Fruit fly (Drosophila melanogaster) whole organism, embryonic: ENCODE data around the gene CG31883.

Experiments used
- Aef1 ChIP-seq: fragments of 200-800 bp; sonication (Bioruptor generic); IDR thresholded peaks from 3 replicates; pipeline ENCODE4 v1.3.6; 2022; ENCODE audit warnings: missing biosample characterization, missing genetic modification characterization
- CG10565 ChIP-seq: fragments of 200-800 bp; sonication (Bioruptor generic); optimal IDR thresholded peaks from 3 replicates; lab custom pipeline; 2016; ENCODE audit warnings: missing biosample characterization, mild to moderate bottlenecking, missing genetic modification characterization
- CG14014 ChIP-seq: fragments of 200-800 bp; sonication (Bioruptor generic); IDR thresholded peaks from 2 replicates; pipeline ENCODE4 v1.3.6; 2022; ENCODE audit warnings: missing biosample characterization, missing genetic modification characterization
- CG14667 ChIP-seq: fragments of 200-800 bp; sonication (Bioruptor generic); IDR thresholded peaks from 2 replicates; pipeline ENCODE4 v1.3.6; 2022; ENCODE audit warnings: missing biosample characterization, missing genetic modification characterization
- CG16863 ChIP-seq: fragments of 200-800 bp; sonication (Bioruptor generic); optimal IDR thresholded peaks from 3 replicates; lab custom pipeline; 2016; ENCODE audit warnings: missing biosample characterization, missing genetic modification characterization
- CG17328 ChIP-seq: fragments of 200-800 bp; sonication (Bioruptor generic); IDR thresholded peaks from 2 replicates; pipeline ENCODE4 v1.3.6; 2022; ENCODE audit warnings: missing biosample characterization, missing genetic modification characterization
- CG17359 ChIP-seq: fragments of 200-800 bp; sonication (Bioruptor generic); optimal IDR thresholded peaks from 3 replicates; lab custom pipeline; 2018; ENCODE audit warnings: missing biosample characterization, mild to moderate bottlenecking, missing genetic modification characterization, moderate library complexity
- CG17361 ChIP-seq: fragments of 200-800 bp; sonication (Bioruptor generic); IDR thresholded peaks from 3 replicates; pipeline ENCODE4 v1.3.6; 2022; ENCODE audit warnings: missing biosample characterization, missing genetic modification characterization
- CG17385 ChIP-seq: fragments of 200-800 bp; sonication (Bioruptor generic); optimal IDR thresholded peaks from 3 replicates; lab custom pipeline; 2018; ENCODE audit warnings: missing biosample characterization, mild to moderate bottlenecking, missing genetic modification characterization
- CG18764 ChIP-seq: fragments of 200-800 bp; sonication (Bioruptor generic); optimal IDR thresholded peaks from 3 replicates; lab custom pipeline; 2016; ENCODE audit warnings: missing biosample characterization, missing genetic modification characterization
- CG2202 ChIP-seq: fragments of 200-800 bp; sonication (Bioruptor generic); optimal IDR thresholded peaks from 2 replicates; lab custom pipeline; 2018; ENCODE audit warnings: missing biosample characterization, mild to moderate bottlenecking, missing genetic modification characterization
- CG2712 ChIP-seq: fragments of 200-800 bp; optimal IDR thresholded peaks from 3 replicates; lab custom pipeline; 2019; ENCODE audit warnings: missing biosample characterization, mild to moderate bottlenecking, missing genetic modification characterization, moderate library complexity
- CG31441 ChIP-seq: fragments of 200-800 bp; sonication (Bioruptor generic); IDR thresholded peaks from 2 replicates; pipeline ENCODE4 v1.3.6; 2022; ENCODE audit warnings: missing biosample characterization, missing genetic modification characterization
- CG34422 ChIP-seq: fragments of 200-800 bp; sonication (Bioruptor generic); IDR thresholded peaks from 3 replicates; pipeline ENCODE4 v1.3.6; 2022; ENCODE audit warnings: missing biosample characterization, missing genetic modification characterization
- CG4328 ChIP-seq: fragments of 200-800 bp; sonication (Bioruptor generic); optimal IDR thresholded peaks from 3 replicates; lab custom pipeline; 2017; ENCODE audit warnings: missing biosample characterization, missing genetic modification reagents, missing genetic modification characterization
- CG4404 ChIP-seq: fragments of 200-800 bp; sonication (Bioruptor generic); IDR thresholded peaks from 2 replicates; pipeline ENCODE4 v1.3.6; 2022; ENCODE audit warnings: missing biosample characterization, missing genetic modification characterization
- CG4424 ChIP-seq: fragments of 200-800 bp; sonication (Bioruptor generic); optimal IDR thresholded peaks from 3 replicates; lab custom pipeline; 2016; ENCODE audit warnings: missing biosample characterization, missing genetic modification characterization
- CG6175 ChIP-seq: fragments of 200-800 bp; sonication (Bioruptor generic); IDR thresholded peaks from 3 replicates; pipeline ENCODE4 v1.3.6; 2022; ENCODE audit warnings: missing biosample characterization, missing genetic modification characterization
- CG6813 ChIP-seq: fragments of 200-800 bp; sonication (Bioruptor generic); optimal IDR thresholded peaks from 2 replicates; lab custom pipeline; 2017; ENCODE audit warnings: missing biosample characterization, missing genetic modification characterization, mild to moderate bottlenecking, moderate library complexity, missing genetic modification reagents
- CG7928 ChIP-seq: fragments of 200-800 bp; sonication (Bioruptor generic); optimal IDR thresholded peaks from 2 replicates; lab custom pipeline; 2017; ENCODE audit warnings: missing biosample characterization, mild to moderate bottlenecking, missing genetic modification characterization
- CG8281 ChIP-seq: fragments of 200-800 bp; sonication (Bioruptor generic); optimal IDR thresholded peaks from 2 replicates; lab custom pipeline; 2018; ENCODE audit warnings: missing biosample characterization, mild to moderate bottlenecking, missing genetic modification characterization, moderate library complexity
- CG8478 ChIP-seq: fragments of >200 bp; optimal IDR thresholded peaks from 2 replicates; lab custom pipeline; 2018
- CG8765 ChIP-seq: fragments of 200-800 bp; sonication (Bioruptor generic); IDR thresholded peaks from 2 replicates; pipeline ENCODE4 v1.3.6; 2022; ENCODE audit warnings: missing biosample characterization, missing genetic modification characterization
- Dip2 ChIP-seq: fragments of 200-800 bp; sonication (Bioruptor generic); IDR thresholded peaks from 2 replicates; pipeline ENCODE4 v1.3.6; 2022; ENCODE audit warnings: missing biosample characterization, missing genetic modification characterization
- GATAe ChIP-seq: fragments of 200-800 bp; sonication (Bioruptor generic); conservative IDR thresholded peaks from 2 replicates; pipeline ENCODE4 v1.3.6; 2022; ENCODE audit warnings: missing biosample characterization, missing genetic modification characterization
- Jarid2 ChIP-seq: fragments of 200-800 bp; sonication (Bioruptor generic); optimal IDR thresholded peaks from 3 replicates; lab custom pipeline; 2017; ENCODE audit warnings: mild to moderate bottlenecking, missing biosample characterization, missing genetic modification reagents, missing genetic modification characterization
- Max ChIP-seq: fragments of 200-800 bp; sonication (Bioruptor generic); optimal IDR thresholded peaks from 2 replicates; lab custom pipeline; 2016; ENCODE audit warnings: missing biosample characterization, mild to moderate bottlenecking, missing genetic modification characterization
- NC2β ChIP-seq: fragments of 200-800 bp; sonication (Bioruptor generic); optimal IDR thresholded peaks from 2 replicates; lab custom pipeline; 2016; ENCODE audit warnings: missing biosample characterization, missing genetic modification characterization
- Pdp1 ChIP-seq, 2 experiments: fragments of 200-800 bp; sonication (Bioruptor generic); optimal IDR thresholded peaks; 3 replicates each; lab custom pipeline; 2016; ENCODE audit warnings: missing biosample characterization in 2 of 2, missing genetic modification characterization in 2 of 2, mild to moderate bottlenecking in 1 of 2, moderate library complexity in 1 of 2
- Sin3A ChIP-seq: fragments of >200 bp; optimal IDR thresholded peaks from 2 replicates; lab custom pipeline; 2018
- bowl ChIP-seq: fragments of 200-800 bp; sonication (Bioruptor generic); IDR thresholded peaks from 2 replicates; pipeline ENCODE4 v1.3.6; 2022; ENCODE audit warnings: missing biosample characterization, missing genetic modification characterization
- bsh ChIP-seq, 2 experiments: fragments of 200-800 bp; sonication (Bioruptor generic); optimal IDR thresholded peaks; 2 replicates each; lab custom pipeline; 2017 to 2018; ENCODE audit warnings: mild to moderate bottlenecking in 2 of 2, missing biosample characterization in 2 of 2, missing genetic modification characterization in 2 of 2, moderate library complexity in 1 of 2
- chif ChIP-seq, 2 experiments: fragments of 200-800 bp; sonication (Bioruptor generic); optimal IDR thresholded peaks; 3 replicates each; lab custom pipeline; 2016; ENCODE audit warnings: missing biosample characterization in 2 of 2, missing genetic modification characterization in 2 of 2
- chm ChIP-seq: fragments of 200-800 bp; sonication (Bioruptor generic); IDR thresholded peaks from 2 replicates; pipeline ENCODE4 v1.3.6; 2022; ENCODE audit warnings: missing biosample characterization, missing genetic modification characterization
- crol ChIP-seq: fragments of 200-800 bp; sonication (Bioruptor generic); IDR thresholded peaks from 2 replicates; pipeline ENCODE4 v1.3.6; 2022; ENCODE audit warnings: missing biosample characterization, missing genetic modification characterization
- dpn ChIP-seq, 2 experiments: fragments of 200-800 bp; sonication (Bioruptor generic); optimal IDR thresholded peaks; 3 replicates each; lab custom pipeline; 2016; ENCODE audit warnings: missing biosample characterization in 2 of 2, missing genetic modification characterization in 2 of 2
- esg ChIP-seq: fragments of 200-800 bp; sonication (Bioruptor generic); conservative IDR thresholded peaks from 2 replicates; pipeline ENCODE4 v1.3.6; 2022; ENCODE audit warnings: missing biosample characterization, missing genetic modification characterization
- fd64A ChIP-seq: fragments of 200-800 bp; sonication (Bioruptor generic); optimal IDR thresholded peaks from 3 replicates; lab custom pipeline; 2018; ENCODE audit warnings: missing biosample characterization, mild to moderate bottlenecking, missing genetic modification characterization
- her ChIP-seq: fragments of 200-800 bp; sonication (Bioruptor generic); optimal IDR thresholded peaks from 2 replicates; lab custom pipeline; 2016; ENCODE audit warnings: missing biosample characterization, missing genetic modification characterization
- jigr1 ChIP-seq: fragments of 200-800 bp; sonication (Bioruptor generic); IDR thresholded peaks from 3 replicates; pipeline ENCODE4 v1.3.6; 2022; ENCODE audit warnings: missing biosample characterization, missing genetic modification characterization
- jing ChIP-seq: fragments of 200-800 bp; sonication (Bioruptor generic); optimal IDR thresholded peaks from 2 replicates; lab custom pipeline; 2018; ENCODE audit warnings: missing biosample characterization, mild to moderate bottlenecking, missing genetic modification characterization
- nmo ChIP-seq: fragments of 200-800 bp; sonication (Bioruptor generic); optimal IDR thresholded peaks from 2 replicates; lab custom pipeline; 2018; ENCODE audit warnings: missing biosample characterization, mild to moderate bottlenecking, missing genetic modification characterization, moderate library complexity
- pan ChIP-seq, 4 experiments: fragments of >200 bp in 3 of 4; fragments of 200-800 bp in 1 of 4; sonication (Bioruptor generic) in 1 of 4; optimal IDR thresholded peaks in 3 of 4; IDR thresholded peaks in 1 of 4; 2 replicates each; pipeline versions ENCODE4 v1.3.6 to Lab custom; 2017 to 2022; ENCODE audit warnings: missing biosample characterization in 2 of 4, missing genetic modification characterization in 2 of 4, mixed read lengths in 1 of 4
- pita ChIP-seq: fragments of 200-800 bp; sonication (Bioruptor generic); optimal IDR thresholded peaks from 2 replicates; lab custom pipeline; 2017; ENCODE audit warnings: missing biosample characterization, mild to moderate bottlenecking, missing genetic modification characterization
- psq ChIP-seq: fragments of 200-800 bp; sonication (Bioruptor generic); optimal IDR thresholded peaks from 2 replicates; lab custom pipeline; 2017; ENCODE audit warnings: missing biosample characterization, missing genetic modification characterization
- pzg ChIP-seq: fragments of 200-800 bp; sonication (Bioruptor generic); optimal IDR thresholded peaks from 3 replicates; lab custom pipeline; 2018; ENCODE audit warnings: missing biosample characterization, mild to moderate bottlenecking, missing genetic modification characterization, moderate library complexity
- tll ChIP-seq, 2 experiments: fragments of 200-800 bp in 1 of 2; fragments of >200 bp in 1 of 2; sonication (Bioruptor generic) in 1 of 2; optimal IDR thresholded peaks; 2 replicates each; lab custom pipeline; 2017 to 2019; ENCODE audit warnings: missing biosample characterization in 2 of 2, missing genetic modification characterization in 2 of 2, mild to moderate bottlenecking in 1 of 2, moderate library complexity in 1 of 2
- trh ChIP-seq: fragments of 200-800 bp; sonication (Bioruptor generic); optimal IDR thresholded peaks from 2 replicates; lab custom pipeline; 2016; ENCODE audit warnings: missing biosample characterization, missing genetic modification characterization
- yki ChIP-seq: fragments of >200 bp; optimal IDR thresholded peaks from 3 replicates; lab custom pipeline; 2018

Gene CG31883

dm6 chr2L:9569588-9570434 lies 41.5 kb downstream of the CG31883 start (continued):
- TF ChIP-seq jing (GFP tag; lab: Kevin White, UChicago) (peak; percentile 81), CG7928 (GFP tag; lab: Kevin White, UChicago) (peak; percentile 77), CG18764 (GFP tag; lab: Kevin White, UChicago) (peak; percentile 92), CG10565 (GFP tag; lab: Kevin White, UChicago) (peak; percentile 72), psq (peak; percentile 89), CG16863 (peak; percentile 83), CG34422 (GFP tag; lab: Robert Waterston, UW) (peak; percentile 91), Sin3A (lab: Kevin White, UChicago) (no peak), GATAe (GFP tag; lab: Robert Waterston, UW) (peak; percentile 48; the same call in 1 of the 2 replicates), Pdp1 (GFP tag; optimal IDR thresholded peaks at IDR 0.05; lab: Kevin White, UChicago) (peak; percentile 77 to 87), CG6175 (peak; percentile 65; the same call in 2 of the 3 replicates), CG8765 (GFP tag; lab: Robert Waterston, UW) (peak; percentile 76), CG14667 (peak; percentile 68), CG17328 (GFP tag; lab: Robert Waterston, UW) (peak; percentile 88), CG2712 (tag; lab: Kevin White, UChicago) (peak; percentile 97), CG8478 (lab: Kevin White, UChicago) (no peak), Jarid2 (GFP tag; lab: Kevin White, UChicago) (peak; percentile 87), CG31441 (GFP tag; lab: Robert Waterston, UW) (peak; percentile 99), esg (GFP tag; lab: Robert Waterston, UW) (peak; percentile 85), chif (GFP tag; optimal IDR thresholded peaks at IDR 0.05; lab: Kevin White, UChicago) (peak; percentile 79 to 82), CG14014 (peak; percentile 92), tll (GFP tag; optimal IDR thresholded peaks at IDR 0.05; lab: Kevin White, UChicago) (peak in 1 of 2 experiments; percentile 76), CG2202 (tag; lab: Kevin White, UChicago) (peak; percentile 87), CG17361 (GFP tag; lab: Robert Waterston, UW) (peak; percentile 99), NC2β (GFP tag; lab: Kevin White, UChicago) (peak; percentile 52), bowl (GFP tag; lab: Robert Waterston, UW) (peak; percentile 56; the same call in 1 of the 2 replicates), CG4328 (peak; percentile 95), pzg (GFP tag; lab: Kevin White, UChicago) (no peak), jigr1 (GFP tag; lab: Robert Waterston, UW) (peak; percentile 86; the same call in 2 of the 3 replicates), Aef1 (GFP tag; lab: Robert Waterston, UW) (peak; percentile 82), nmo (GFP tag; lab: Kevin White, UChicago) (peak; percentile 98), CG8281 (tag; lab: Kevin White, UChicago) (peak; percentile 89), bsh (GFP tag; optimal IDR thresholded peaks at IDR 0.05; lab: Kevin White, UChicago) (peak; percentile 93 to 97), trh (GFP tag; lab: Kevin White, UChicago) (peak; percentile 87), CG4424 (peak; percentile 97), CG4404 (GFP tag; lab: Robert Waterston, UW) (peak; percentile 87), yki (lab: Kevin White, UChicago) (no peak), her (GFP tag; lab: Kevin White, UChicago) (peak; percentile 74), crol (GFP tag; lab: Robert Waterston, UW) (peak; percentile 54), CG17359 (tag; lab: Kevin White, UChicago) (peak; percentile 94), fd64A (no peak), Dip2 (GFP tag; lab: Robert Waterston, UW) (peak; percentile 35; the same call in 1 of the 2 replicates), chm (peak; percentile 63), CG17385 (peak; percentile 95), CG6813 (peak; percentile 94), Max (GFP tag; lab: Kevin White, UChicago) (peak; percentile 98), pan (optimal IDR thresholded peaks at IDR 0.05; lab: Kevin White, UChicago) (no peak), pan (GFP tag; optimal IDR thresholded peaks at IDR 0.05 in 1 of 2, IDR thresholded peaks at IDR 0.05 in 1 of 2) (peak in 1 of 2 experiments; percentile 93), dpn (GFP tag; optimal IDR thresholded peaks at IDR 0.05; lab: Kevin White, UChicago) (peak; percentile 86 to 94), pita (GFP tag; lab: Kevin White, UChicago) (no peak)
